Fruit fly (Drosophila melanogaster) whole organism: Measurements from ENCODE around the gene CG10616.

ENCODE experiments used
- CG8478 ChIP-seq: fragments of >200 bp; optimal IDR thresholded peaks from 2 replicates; lab custom pipeline; 2018; ENCODE audit warnings: inconsistent platforms
- Dll ChIP-seq: fragments of >200 bp; optimal IDR thresholded peaks from 2 replicates; lab custom pipeline; 2017
- EcR ChIP-seq, 2 experiments: fragments of >200 bp; optimal IDR thresholded peaks; 2 replicates each; lab custom pipeline; 2017; ENCODE audit warnings: missing biosample characterization in 2 of 2, missing genetic modification characterization in 2 of 2, missing genetic modification reagents in 2 of 2
- pan ChIP-seq: fragments of >200 bp; optimal IDR thresholded peaks from 2 replicates; lab custom pipeline; 2017
- psq ChIP-seq: fragments of >200 bp; optimal IDR thresholded peaks from 2 replicates; lab custom pipeline; 2017
- usp ChIP-seq: fragments of >200 bp; optimal IDR thresholded peaks from 2 replicates; lab custom pipeline; 2017; ENCODE audit warnings: missing biosample characterization, missing genetic modification characterization, mixed read lengths

The CG10616 gene

DNA sequence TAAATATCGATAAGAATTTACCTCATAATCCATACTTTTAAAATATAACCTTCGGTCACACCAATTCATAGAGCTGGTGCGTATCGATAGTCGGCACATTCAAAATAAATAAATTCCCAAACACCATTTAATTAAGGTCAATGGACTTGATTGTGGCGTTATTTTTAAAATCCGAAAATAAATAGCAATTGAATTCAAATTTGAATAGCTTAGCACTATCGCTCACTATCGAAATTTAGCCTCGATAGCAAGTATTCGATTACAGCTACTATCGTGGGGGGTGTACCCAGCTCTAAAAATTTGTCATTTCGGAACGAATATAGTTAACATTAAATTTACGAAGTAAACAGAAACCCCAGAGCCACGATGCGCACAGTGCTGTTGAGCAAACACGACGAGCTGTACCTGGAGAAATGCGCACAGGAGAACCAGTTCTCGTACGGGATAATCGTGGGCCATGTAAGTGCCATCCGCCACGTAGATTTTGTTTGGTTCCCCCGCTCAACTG is at the start of gene CG10616:
Gene CG10616 (plus strand): TSS at position 258 of the 508 bp plus-strand sequence.
- TF ChIP-seq psq (lab: Kevin White, UChicago), result peak; percentile 51
- no peak for TF ChIP-seq EcR (GFP tag; optimal IDR thresholded peaks at IDR 0.05; lab: Kevin White, UChicago)

DNA sequence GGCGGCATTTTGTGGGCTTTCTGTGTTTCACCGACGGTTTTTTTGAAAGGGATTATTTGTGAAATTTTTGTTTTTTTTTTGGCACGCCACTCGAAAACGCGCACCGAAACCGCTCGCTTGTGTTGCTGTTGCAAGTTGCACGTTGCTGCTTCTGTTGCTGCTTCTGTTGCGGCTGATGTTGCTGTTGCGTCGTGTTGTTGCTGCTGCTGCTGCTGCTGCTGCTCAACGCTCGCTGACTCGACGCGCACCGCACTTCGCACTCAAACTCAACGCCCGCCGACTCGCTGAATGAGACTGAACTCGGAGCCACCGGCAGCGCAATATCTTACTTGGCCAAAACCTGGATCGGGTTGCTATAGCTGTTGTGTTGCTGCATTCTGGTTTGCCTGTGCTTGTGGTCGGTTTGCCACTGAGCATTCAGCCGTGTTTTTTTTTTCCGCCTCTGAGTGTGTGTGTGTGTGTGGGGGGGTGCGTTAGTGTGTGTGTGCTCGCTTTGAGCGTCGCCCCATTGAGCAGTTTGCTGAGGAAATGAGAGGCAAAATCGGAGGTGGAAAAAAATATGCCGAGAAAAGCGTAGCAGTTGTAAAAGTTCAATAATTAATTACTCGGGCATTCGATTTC is 39.0 kb upstream of the CG10616 start, which contains the start of gene toe:
Gene toe (minus strand): TSS at position 277 of the 621 bp plus-strand sequence.
- no peak for TF ChIP-seq pan (lab: Kevin White, UChicago)
- TF ChIP-seq CG8478 (lab: Kevin White, UChicago), result no peak
- no peak for TF ChIP-seq usp (GFP tag; lab: Kevin White, UChicago)
- no peak for TF ChIP-seq psq (lab: Kevin White, UChicago)
- no peak for TF ChIP-seq Dll (lab: Kevin White, UChicago)
- no peak for TF ChIP-seq EcR (GFP tag; optimal IDR thresholded peaks at IDR 0.05; lab: Kevin White, UChicago)

DNA sequence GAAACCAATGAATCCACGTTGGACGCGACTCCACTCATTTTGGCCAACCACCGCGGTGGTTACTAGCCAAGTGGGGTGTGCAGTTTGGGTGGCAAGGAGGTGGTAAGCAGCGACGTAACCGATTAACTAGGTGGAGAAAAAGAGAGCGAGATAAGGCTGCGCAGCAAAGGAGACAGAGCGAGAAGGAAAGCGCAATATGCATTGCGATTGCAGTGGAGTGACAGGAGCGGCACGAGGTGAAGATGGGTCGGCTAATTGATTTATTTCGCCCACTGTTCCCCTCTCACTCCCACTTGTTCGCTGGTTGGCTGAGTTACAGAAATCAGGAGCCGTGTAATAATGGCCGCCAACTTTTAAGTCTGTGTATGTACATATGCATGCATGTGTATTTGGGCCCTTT is 37.8 kb upstream of the CG10616 start:
- TF ChIP-seq CG8478 (lab: Kevin White, UChicago) (peak; percentile 81), EcR (GFP tag; optimal IDR thresholded peaks at IDR 0.05; lab: Kevin White, UChicago) (no peak), Dll (lab: Kevin White, UChicago) (peak; percentile 13), psq (lab: Kevin White, UChicago) (no peak)

DNA sequence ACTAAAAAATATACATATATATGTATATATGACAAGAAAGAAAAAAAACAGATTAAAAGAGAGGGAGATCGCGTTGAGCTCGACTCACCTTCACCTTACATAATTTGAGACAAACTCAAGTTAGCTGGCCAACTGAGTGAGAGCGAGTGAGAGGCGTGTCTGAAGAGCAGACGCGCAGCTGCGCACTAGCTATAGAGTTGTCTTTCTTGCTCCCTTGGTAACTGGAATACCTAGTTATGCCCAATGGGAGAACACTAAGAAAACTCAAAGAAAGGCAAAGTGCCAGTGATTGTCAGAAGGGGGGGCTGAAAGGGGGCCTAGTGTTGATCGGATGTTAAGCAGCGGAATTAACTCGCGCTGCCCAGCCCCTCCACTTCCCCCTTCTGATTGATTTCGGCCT is 37.1 kb upstream of the CG10616 start:
- TF ChIP-seq CG8478 (lab: Kevin White, UChicago) (peak; percentile 52), Dll (lab: Kevin White, UChicago) (no peak)

DNA sequence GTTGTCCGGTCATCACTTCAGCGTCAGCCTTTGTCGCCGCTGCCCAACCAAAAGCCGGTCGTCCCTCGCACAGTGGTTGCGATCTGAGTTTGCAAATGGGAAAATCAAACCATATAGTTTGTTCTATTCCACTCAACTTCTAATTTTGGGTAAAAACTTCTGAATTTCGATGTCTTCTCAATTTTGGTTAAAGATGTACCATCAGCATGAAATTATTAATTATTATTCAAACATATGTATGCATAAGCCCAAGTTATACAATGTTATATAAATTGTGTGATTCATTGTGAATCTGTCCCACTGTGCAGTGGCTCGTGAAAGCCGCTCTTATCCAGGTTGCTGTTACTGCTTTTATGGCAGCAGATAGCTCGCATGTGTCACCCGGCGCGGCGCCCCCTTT is 28.9 kb upstream of the CG10616 start:
- no peak for TF ChIP-seq usp (GFP tag; lab: Kevin White, UChicago)
- TF ChIP-seq Dll (lab: Kevin White, UChicago), result no peak
- TF ChIP-seq EcR (GFP tag; optimal IDR thresholded peaks at IDR 0.05; lab: Kevin White, UChicago), result no peak
- TF ChIP-seq CG8478 (lab: Kevin White, UChicago), result no peak
- no peak for TF ChIP-seq pan (lab: Kevin White, UChicago)
- no peak for TF ChIP-seq psq (lab: Kevin White, UChicago)

DNA sequence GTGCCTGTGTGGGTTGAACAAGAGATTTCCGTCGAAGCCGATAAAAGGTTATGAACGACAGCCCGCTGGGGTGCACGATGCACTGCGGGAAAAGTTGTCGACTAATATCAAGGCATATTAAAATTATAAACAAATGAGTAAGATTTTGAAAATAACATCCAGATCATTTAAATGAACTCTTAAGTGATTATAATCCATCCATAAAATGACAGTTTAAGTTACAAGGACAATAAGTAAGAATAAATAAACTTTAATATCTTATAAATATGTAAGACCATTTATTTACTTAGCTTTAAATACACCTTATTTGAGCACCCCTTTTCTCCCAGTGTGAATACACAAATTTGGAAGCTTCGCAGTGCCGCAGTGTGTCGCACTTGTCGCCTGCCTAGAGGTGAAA is 27.5 kb upstream of the CG10616 start:
- no peak for TF ChIP-seq usp (GFP tag; lab: Kevin White, UChicago)
- no peak for TF ChIP-seq psq (lab: Kevin White, UChicago)
- TF ChIP-seq pan (lab: Kevin White, UChicago), result no peak
- TF ChIP-seq Dll (lab: Kevin White, UChicago), result no peak
- TF ChIP-seq CG8478 (lab: Kevin White, UChicago), result no peak
- TF ChIP-seq EcR (GFP tag; optimal IDR thresholded peaks at IDR 0.05; lab: Kevin White, UChicago), result no peak

DNA sequence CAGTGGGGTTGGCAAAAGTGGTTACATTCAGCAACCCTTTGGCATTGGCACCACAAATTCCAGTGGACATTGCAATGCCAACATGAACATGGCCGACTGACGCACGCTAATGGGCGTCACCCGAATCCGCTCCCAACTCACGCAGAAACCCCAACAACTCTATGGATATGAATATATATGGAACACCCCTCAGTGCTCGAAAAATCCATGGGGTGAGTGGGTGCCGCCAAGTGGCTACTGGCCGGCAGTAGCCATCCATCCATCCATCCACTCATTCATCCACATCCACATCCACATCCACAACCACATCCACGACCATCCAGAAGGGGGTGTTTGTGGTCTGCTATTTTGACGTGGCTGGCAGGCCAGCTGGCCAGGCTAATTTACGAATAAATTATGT is 24.4 kb upstream of the CG10616 start:
- TF ChIP-seq Dll (lab: Kevin White, UChicago) (no peak), EcR (GFP tag; optimal IDR thresholded peaks at IDR 0.05; lab: Kevin White, UChicago) (no peak), CG8478 (lab: Kevin White, UChicago) (no peak), pan (lab: Kevin White, UChicago) (no peak), psq (lab: Kevin White, UChicago) (no peak), usp (GFP tag; lab: Kevin White, UChicago) (no peak)

DNA sequence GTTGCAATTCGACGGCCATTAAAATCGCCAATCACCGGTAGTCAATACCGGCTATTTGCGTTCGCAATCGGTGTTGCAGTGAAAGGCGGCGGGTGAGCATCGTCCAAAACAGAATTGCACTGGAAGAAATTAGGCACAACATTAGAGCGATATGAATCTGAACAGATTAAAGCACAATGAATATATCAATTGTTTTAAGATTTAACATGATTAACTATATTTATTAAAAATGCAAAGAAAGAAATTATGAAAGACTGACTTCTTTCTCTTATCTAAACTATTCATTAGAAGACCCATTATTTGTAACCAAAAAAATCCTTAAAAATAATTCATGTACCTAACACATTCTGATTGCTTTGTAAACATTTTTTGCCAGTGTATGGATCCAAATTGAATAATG is 24.0 kb upstream of the CG10616 start:
- no peak for TF ChIP-seq pan (lab: Kevin White, UChicago)
- no peak for TF ChIP-seq EcR (GFP tag; optimal IDR thresholded peaks at IDR 0.05; lab: Kevin White, UChicago)

DNA sequence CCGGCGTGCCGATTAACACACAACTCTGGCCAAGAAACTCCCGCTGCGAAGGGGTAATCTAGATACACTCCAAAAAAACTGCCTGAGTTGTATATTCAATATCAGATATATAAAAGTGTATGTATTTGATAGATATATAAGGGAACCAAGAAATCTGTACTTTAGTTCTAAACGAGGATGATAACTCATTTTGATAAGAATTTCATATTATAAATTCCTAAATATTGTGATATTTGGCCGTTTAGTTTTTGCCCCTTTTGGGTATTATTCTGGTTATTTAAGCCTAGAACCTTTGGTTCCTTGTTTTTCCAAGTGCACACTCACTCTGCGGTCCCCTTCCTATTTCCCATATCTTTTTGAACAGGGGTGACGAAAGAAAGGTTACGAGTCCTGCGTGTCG is 18.0 kb upstream of the CG10616 start:
- TF ChIP-seq pan (lab: Kevin White, UChicago), result no peak
- no peak for TF ChIP-seq EcR (GFP tag; optimal IDR thresholded peaks at IDR 0.05; lab: Kevin White, UChicago)
- TF ChIP-seq usp (GFP tag; lab: Kevin White, UChicago), result no peak
- no peak for TF ChIP-seq Dll (lab: Kevin White, UChicago)
- no peak for TF ChIP-seq psq (lab: Kevin White, UChicago)

DNA sequence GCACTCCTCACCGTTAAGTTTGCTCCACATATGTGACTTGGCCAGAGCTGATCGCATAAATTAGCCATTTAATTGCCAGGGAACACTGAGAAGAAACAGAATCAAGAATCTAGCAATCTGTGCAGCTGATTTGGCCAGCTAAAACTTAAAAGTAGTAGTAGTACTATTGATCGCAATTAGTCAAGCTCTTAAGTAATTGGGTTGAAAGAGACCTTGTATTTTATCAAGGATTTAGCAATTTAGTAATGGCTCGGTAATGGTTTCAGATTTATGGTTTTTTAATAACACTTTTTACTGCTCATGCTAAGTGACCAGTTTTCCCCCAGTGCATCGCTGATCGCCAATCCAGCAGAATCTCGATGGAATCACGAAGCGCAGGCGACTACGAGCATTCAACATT is 16.5 kb upstream of the CG10616 start:
- TF ChIP-seq usp (GFP tag; lab: Kevin White, UChicago), result no peak
- no peak for TF ChIP-seq CG8478 (lab: Kevin White, UChicago)

DNA sequence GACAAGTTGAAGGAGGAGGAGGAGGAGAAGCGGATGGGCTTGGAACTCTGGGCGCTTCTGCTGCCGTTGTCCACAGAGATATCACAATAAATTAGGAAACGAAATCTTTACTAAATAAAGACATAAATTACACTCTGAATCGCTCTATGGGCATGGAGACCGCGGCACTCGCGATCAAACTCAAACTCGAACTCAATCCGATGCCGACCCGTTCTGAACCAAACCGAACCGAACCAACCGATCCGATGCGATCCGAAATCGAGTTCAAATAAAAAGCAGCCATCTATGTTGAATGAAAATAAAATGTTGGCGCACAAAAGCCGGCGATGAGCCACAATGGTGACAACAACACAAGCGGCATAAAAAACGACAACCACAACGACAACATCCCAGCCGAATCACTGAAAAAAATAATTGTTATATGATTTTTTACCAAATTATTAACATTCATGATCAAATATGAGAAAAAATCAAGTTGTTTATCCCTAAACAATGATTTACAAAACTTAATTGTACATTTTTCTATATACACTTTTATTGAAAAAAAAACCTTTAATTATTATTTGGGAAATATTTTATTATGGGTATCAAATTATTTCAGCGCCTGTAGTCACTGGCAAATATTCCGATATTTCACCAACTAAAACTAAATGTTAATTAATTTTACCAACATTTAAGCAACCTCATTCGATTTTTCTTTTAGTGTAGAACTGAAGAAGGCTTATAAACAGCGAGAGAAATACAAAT is 14.4 kb upstream of the CG10616 start:
- no peak for TF ChIP-seq pan (lab: Kevin White, UChicago)
- TF ChIP-seq psq (lab: Kevin White, UChicago), result no peak
- no peak for TF ChIP-seq EcR (GFP tag; optimal IDR thresholded peaks at IDR 0.05; lab: Kevin White, UChicago)
- TF ChIP-seq usp (GFP tag; lab: Kevin White, UChicago), result no peak
- TF ChIP-seq Dll (lab: Kevin White, UChicago), result no peak
- no peak for TF ChIP-seq CG8478 (lab: Kevin White, UChicago)

DNA sequence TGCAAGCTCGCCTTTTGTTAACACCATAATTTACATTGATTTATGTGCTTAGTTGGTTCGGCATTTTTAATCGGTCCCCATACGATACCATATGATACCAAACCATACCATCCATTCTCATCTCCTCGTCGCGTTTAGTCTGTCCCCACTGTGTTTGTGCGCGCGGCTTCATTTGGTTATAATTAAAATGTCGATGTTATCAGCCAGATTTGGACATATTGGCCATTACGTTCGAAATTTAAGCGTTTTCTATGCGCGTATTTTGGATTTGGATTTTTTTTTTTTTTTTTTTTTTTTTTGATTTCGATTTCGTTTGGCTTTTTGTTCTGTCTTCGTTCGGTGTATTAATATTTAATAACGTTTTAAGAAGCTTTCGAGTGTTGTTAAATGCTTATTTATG is 9.6 kb upstream of the CG10616 start:
- TF ChIP-seq usp (GFP tag; lab: Kevin White, UChicago) (no peak), EcR (GFP tag; optimal IDR thresholded peaks at IDR 0.05; lab: Kevin White, UChicago) (no peak), psq (lab: Kevin White, UChicago) (no peak), CG8478 (lab: Kevin White, UChicago) (no peak), Dll (lab: Kevin White, UChicago) (no peak), pan (lab: Kevin White, UChicago) (no peak)
